Fruit fly (Drosophila melanogaster): ENCODE measurements around the gene Ccdc56.

DNA sequence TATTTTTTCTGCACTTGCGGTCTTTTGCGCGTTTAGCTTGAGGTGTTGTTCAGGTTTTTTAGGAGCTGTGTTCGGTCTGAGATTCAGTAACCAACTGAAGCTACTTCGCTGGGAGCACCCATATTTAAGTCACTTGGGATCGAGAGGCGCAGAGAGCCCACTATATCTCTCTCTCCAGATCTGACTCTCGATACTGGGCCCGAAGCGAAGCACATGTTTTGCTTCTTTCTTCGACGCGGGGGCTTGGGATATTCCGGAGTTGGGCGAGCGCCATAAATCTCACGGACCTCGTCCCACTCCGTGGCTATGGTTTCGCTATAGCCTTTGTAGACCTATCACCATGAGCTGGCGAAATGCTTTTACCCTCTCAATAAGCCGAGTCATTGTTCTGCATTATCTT lies 6.4 kb downstream of the Ccdc56 start, which contains the start of gene CG14132:
- TF ChIP-seq CG6689 (GFP tag; IDR thresholded peaks at IDR 0.05) (no peak), CG8089 (GFP tag; optimal IDR thresholded peaks at IDR 0.05) (no peak), Scr (GFP tag; IDR thresholded peaks at IDR 0.05; ENCODE audit: partially characterized antibody) (no peak)

Measured in whole organism, embryonic.